Fruit fly (Drosophila melanogaster) whole organism, prepupa: ENCODE results near the gene CG15696.

ENCODE experiments used
- Blimp-1 ChIP-seq: fragments of 200-800 bp; sonication (Bioruptor generic); optimal IDR thresholded peaks from 3 replicates; lab custom pipeline; 2017; ENCODE audit warnings: missing biosample characterization, missing genetic modification characterization, mild to moderate bottlenecking, moderate library complexity, missing genetic modification reagents
- CG11902 ChIP-seq: fragments of 200-800 bp; sonication (Bioruptor generic); optimal IDR thresholded peaks from 3 replicates; lab custom pipeline; 2016; ENCODE audit warnings: missing biosample characterization, missing genetic modification characterization
- CG31627 ChIP-seq: fragments of 200-800 bp; sonication (Bioruptor generic); optimal IDR thresholded peaks from 3 replicates; lab custom pipeline; 2016; ENCODE audit warnings: missing biosample characterization, missing genetic modification characterization
- CG3919 ChIP-seq: fragments of 200-800 bp; sonication (Bioruptor generic); optimal IDR thresholded peaks from 3 replicates; lab custom pipeline; 2016; ENCODE audit warnings: missing biosample characterization, missing genetic modification characterization
- CG6854 ChIP-seq: fragments of 200-800 bp; sonication (Bioruptor generic); optimal IDR thresholded peaks from 2 replicates; lab custom pipeline; 2017; ENCODE audit warnings: missing biosample characterization, mild to moderate bottlenecking, missing genetic modification characterization
- CG9139 ChIP-seq: fragments of 200-800 bp; sonication (Bioruptor generic); optimal IDR thresholded peaks from 3 replicates; lab custom pipeline; 2017; ENCODE audit warnings: missing biosample characterization, mild to moderate bottlenecking, missing genetic modification characterization
- Gug ChIP-seq: fragments of 200-800 bp; sonication (Bioruptor generic); IDR thresholded peaks from 2 replicates; pipeline ENCODE4 v1.3.6; 2022; ENCODE audit warnings: missing biosample characterization, missing genetic modification characterization
- OdsH ChIP-seq: fragments of 200-800 bp; sonication (Bioruptor generic); optimal IDR thresholded peaks from 3 replicates; lab custom pipeline; 2016; ENCODE audit warnings: missing biosample characterization, missing genetic modification characterization
- Smox ChIP-seq: fragments of 200-800 bp; sonication (Bioruptor generic); optimal IDR thresholded peaks from 3 replicates; lab custom pipeline; 2016; ENCODE audit warnings: missing biosample characterization, missing genetic modification characterization
- Sox14 ChIP-seq: fragments of 200-800 bp; sonication (Bioruptor generic); optimal IDR thresholded peaks from 3 replicates; lab custom pipeline; 2016; ENCODE audit warnings: missing biosample characterization, missing genetic modification characterization
- salr ChIP-seq, 2 experiments: fragments of 200-800 bp; sonication (Bioruptor generic); optimal IDR thresholded peaks; 3 replicates each; lab custom pipeline; 2016 to 2018; ENCODE audit warnings: missing biosample characterization in 2 of 2, missing genetic modification characterization in 2 of 2, mild to moderate bottlenecking in 1 of 2
- ss ChIP-seq, 2 experiments: fragments of 200-800 bp; sonication (Bioruptor generic); optimal IDR thresholded peaks; 2 replicates in 1 of 2; 3 replicates in 1 of 2; lab custom pipeline; 2017 to 2018; ENCODE audit warnings: mild to moderate bottlenecking in 2 of 2, missing biosample characterization in 2 of 2, missing genetic modification characterization in 2 of 2, moderate library complexity in 1 of 2
- topi ChIP-seq: fragments of 200-800 bp; sonication (Bioruptor generic); optimal IDR thresholded peaks from 3 replicates; lab custom pipeline; 2016; ENCODE audit warnings: missing biosample characterization, missing genetic modification characterization
- vri ChIP-seq: fragments of 200-800 bp; sonication (Bioruptor generic); optimal IDR thresholded peaks from 3 replicates; lab custom pipeline; 2016; ENCODE audit warnings: missing biosample characterization, mild to moderate bottlenecking, missing genetic modification characterization

dm6 chr3R:20897128-20897527 lies 50.3 kb downstream of the CG15696 start, which contains the start of gene Ktl:
- TF ChIP-seq CG11902 (no peak), Gug (GFP tag; lab: Robert Waterston, UW) (no peak), Smox (no peak), salr (GFP tag; optimal IDR thresholded peaks at IDR 0.05; lab: Kevin White, UChicago) (no peak), Sox14 (GFP tag; lab: Kevin White, UChicago) (no peak), CG6854 (GFP tag; lab: Kevin White, UChicago) (no peak), OdsH (GFP tag; lab: Kevin White, UChicago) (no peak), CG3919 (no peak), ss (GFP tag; optimal IDR thresholded peaks at IDR 0.05; lab: Kevin White, UChicago) (no peak), CG9139 (no peak), Blimp-1 (GFP tag; lab: Kevin White, UChicago) (no peak), CG31627 (GFP tag; lab: Kevin White, UChicago) (no peak), topi (GFP tag; lab: Kevin White, UChicago) (no peak), vri (no peak)
